Worm (Caenorhabditis elegans): ENCODE data around the gene ssp-35.

DNA sequence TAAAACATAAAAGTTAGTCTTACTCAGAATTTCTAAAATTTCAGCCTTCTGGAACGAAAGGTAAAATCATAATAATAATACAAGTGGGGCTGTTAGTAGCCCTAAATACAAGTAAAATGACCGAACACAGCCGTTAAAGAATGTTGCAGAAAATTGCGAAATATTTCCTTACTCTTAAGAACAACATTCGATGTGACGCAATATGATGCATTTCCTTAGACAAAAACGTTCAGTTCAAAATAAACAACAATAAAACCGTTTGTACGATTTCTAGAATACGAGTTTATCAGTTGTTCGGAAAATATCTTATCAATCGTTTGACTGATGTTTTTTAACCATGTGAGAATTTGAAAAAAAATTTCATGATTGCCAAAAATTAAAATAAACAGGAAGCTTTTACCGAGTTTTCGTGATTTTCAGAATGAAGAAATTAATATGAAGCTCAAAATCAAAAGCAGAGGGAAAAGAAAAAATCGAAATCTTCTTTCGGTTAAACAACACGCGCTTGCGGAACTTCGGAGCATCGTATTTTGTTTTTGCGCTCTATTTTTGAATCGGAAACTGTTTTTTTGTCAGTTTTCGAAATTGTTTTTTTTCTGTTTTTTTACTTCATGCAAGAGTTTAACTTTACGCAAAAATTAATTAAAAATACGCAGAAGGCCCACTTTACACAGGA is 17.7 kb downstream of the ssp-35 start:
- TF ChIP-seq aha-1 (tag), result no peak
- TF ChIP-seq unc-39 (tag; optimal IDR thresholded peaks at IDR 0.05), result no peak
- TF ChIP-seq ceh-82 (tag; optimal IDR thresholded peaks at IDR 0.05), result no peak
- no peak for TF ChIP-seq nhr-25 (tag; optimal IDR thresholded peaks at IDR 0.05; ENCODE audit: borderline replicate concordance, insufficient read depth)
